Fruit fly (Drosophila melanogaster) whole organism, wandering third instar larva: Measurements from ENCODE around the gene CG31294.

Source experiments
- Abd-B ChIP-seq: fragments of >200 bp; optimal IDR thresholded peaks from 2 replicates; lab custom pipeline; 2017; ENCODE audit warnings: missing biosample characterization, missing genetic modification characterization
- CG32264 ChIP-seq: fragments of 200-800 bp; sonication (Bioruptor generic); optimal IDR thresholded peaks from 2 replicates; lab custom pipeline; 2016; ENCODE audit warnings: missing biosample characterization, missing genetic modification characterization
- CG9705 ChIP-seq: fragments of 200-800 bp; sonication (Bioruptor generic); optimal IDR thresholded peaks from 2 replicates; lab custom pipeline; 2018; ENCODE audit warnings: missing biosample characterization, mild to moderate bottlenecking, missing genetic modification characterization
- Dfd ChIP-seq: fragments of >200 bp; optimal IDR thresholded peaks from 2 replicates; lab custom pipeline; 2017; ENCODE audit warnings: missing biosample characterization, missing genetic modification characterization
- Dif ChIP-seq: fragments of 200-275, 200-300 bp; sonication (Bioruptor generic); optimal IDR thresholded peaks from 2 replicates; lab custom pipeline; 2018; ENCODE audit warnings: missing biosample characterization, missing genetic modification characterization; ENCODE audit not compliant: partially characterized antibody
- GATAd ChIP-seq: sonication (Bioruptor generic); optimal IDR thresholded peaks from 2 replicates; lab custom pipeline; 2016; ENCODE audit warnings: missing biosample characterization, missing genetic modification characterization
- HLH106 ChIP-seq: fragments of 200-800 bp; optimal IDR thresholded peaks from 3 replicates; lab custom pipeline; 2019; ENCODE audit warnings: missing biosample characterization, mild to moderate bottlenecking, missing genetic modification characterization, moderate library complexity
- Hr78 ChIP-seq: fragments of >200 bp; optimal IDR thresholded peaks from 2 replicates; lab custom pipeline; 2017; ENCODE audit warnings: missing biosample characterization, missing genetic modification characterization
- Hr83 ChIP-seq: fragments of 200-300 bp; sonication (Bioruptor generic); optimal IDR thresholded peaks from 2 replicates; lab custom pipeline; 2016; ENCODE audit warnings: missing biosample characterization, mild to moderate bottlenecking, missing genetic modification characterization, moderate library complexity; ENCODE audit not compliant: poor library complexity, severe bottlenecking
- Jra ChIP-seq: sonication (Bioruptor generic); optimal IDR thresholded peaks from 2 replicates; lab custom pipeline; 2016; ENCODE audit warnings: missing biosample characterization, missing genetic modification characterization
- Mio ChIP-seq: sonication (Bioruptor generic); optimal IDR thresholded peaks from 2 replicates; lab custom pipeline; 2016; ENCODE audit warnings: missing biosample characterization, missing genetic modification characterization
- Myc ChIP-seq: fragments of >200 bp; optimal IDR thresholded peaks from 2 replicates; lab custom pipeline; 2017
- OdsH ChIP-seq: fragments of 200-800 bp; sonication (Bioruptor generic); optimal IDR thresholded peaks from 2 replicates; lab custom pipeline; 2016; ENCODE audit warnings: missing biosample characterization, mild to moderate bottlenecking, missing genetic modification characterization
- Rel ChIP-seq, 2 experiments: fragments of 200-800 bp; sonication (Bioruptor generic) in 1 of 2; optimal IDR thresholded peaks; 2 replicates in 1 of 2; 3 replicates in 1 of 2; lab custom pipeline; 2016 to 2019; ENCODE audit warnings: mild to moderate bottlenecking in 2 of 2, missing biosample characterization in 2 of 2, missing genetic modification characterization in 2 of 2, moderate library complexity in 1 of 2
- Sp1 ChIP-seq: fragments of 200-800 bp; sonication (Bioruptor generic); optimal IDR thresholded peaks from 3 replicates; lab custom pipeline; 2019; ENCODE audit warnings: missing biosample characterization, mild to moderate bottlenecking, missing genetic modification characterization, moderate library complexity
- brk ChIP-seq: fragments of 200-800 bp; sonication (Bioruptor generic); optimal IDR thresholded peaks from 2 replicates; lab custom pipeline; 2016; ENCODE audit warnings: missing biosample characterization, mild to moderate bottlenecking, missing genetic modification characterization
- dl ChIP-seq, 2 experiments: fragments of 175-275, 200-275 bp in 1 of 2; fragments of 200-275 bp in 1 of 2; sonication (Bioruptor generic); optimal IDR thresholded peaks; lab custom pipeline; 2018; ENCODE audit warnings: mild to moderate bottlenecking in 2 of 2, missing biosample characterization in 2 of 2, missing genetic modification characterization in 2 of 2, moderate library complexity in 2 of 2; ENCODE audit not compliant: partially characterized antibody in 2 of 2, insufficient read depth in 1 of 2
- dmrt93B ChIP-seq: fragments of 200-800 bp; sonication (Bioruptor generic); optimal IDR thresholded peaks from 2 replicates; lab custom pipeline; 2018; ENCODE audit warnings: missing biosample characterization, mild to moderate bottlenecking, missing genetic modification characterization
- dsf ChIP-seq: sonication (Bioruptor generic); optimal IDR thresholded peaks from 2 replicates; lab custom pipeline; 2016; ENCODE audit warnings: missing biosample characterization, missing genetic modification characterization, borderline replicate concordance
- ey ChIP-seq: fragments of 200-800 bp; sonication (Bioruptor generic); optimal IDR thresholded peaks from 2 replicates; lab custom pipeline; 2016; ENCODE audit warnings: missing biosample characterization, missing genetic modification characterization
- foxo ChIP-seq, 2 experiments: fragments of 200-800 bp; sonication (Bioruptor generic); optimal IDR thresholded peaks; 2 replicates in 1 of 2; 3 replicates in 1 of 2; lab custom pipeline; 2016 to 2017; ENCODE audit warnings: missing biosample characterization in 2 of 2, missing genetic modification characterization in 2 of 2
- fru ChIP-seq: fragments of 200-800 bp; sonication (Bioruptor generic); optimal IDR thresholded peaks from 3 replicates; lab custom pipeline; 2016; ENCODE audit warnings: missing biosample characterization, mild to moderate bottlenecking, missing genetic modification characterization
- jim ChIP-seq: fragments of 175-275, 200-325 bp; sonication (Bioruptor generic); optimal IDR thresholded peaks from 2 replicates; lab custom pipeline; 2016; ENCODE audit warnings: missing biosample characterization, mild to moderate bottlenecking, missing genetic modification characterization
- lola ChIP-seq: fragments of >200 bp; optimal IDR thresholded peaks from 2 replicates; lab custom pipeline; 2017; ENCODE audit warnings: missing biosample characterization, missing genetic modification characterization
- pan ChIP-seq: fragments of >200 bp; optimal IDR thresholded peaks from 2 replicates; lab custom pipeline; 2017
- psq ChIP-seq: fragments of 200-800 bp; sonication (Bioruptor generic); optimal IDR thresholded peaks from 3 replicates; lab custom pipeline; 2017; ENCODE audit warnings: missing biosample characterization, mild to moderate bottlenecking, missing genetic modification characterization, moderate library complexity
- rgr ChIP-seq: fragments of 200-800 bp; sonication (Bioruptor generic); optimal IDR thresholded peaks from 3 replicates; lab custom pipeline; 2016; ENCODE audit warnings: missing biosample characterization, mild to moderate bottlenecking, missing genetic modification characterization
- sage ChIP-seq: fragments of 200-800 bp; sonication (Bioruptor generic); optimal IDR thresholded peaks from 2 replicates; lab custom pipeline; 2016; ENCODE audit warnings: missing biosample characterization, mild to moderate bottlenecking, missing genetic modification characterization
- sv ChIP-seq: fragments of 200-800 bp; sonication (Bioruptor generic); optimal IDR thresholded peaks from 3 replicates; lab custom pipeline; 2016; ENCODE audit warnings: missing biosample characterization, missing genetic modification characterization
- tai ChIP-seq: sonication (Bioruptor generic); optimal IDR thresholded peaks from 2 replicates; lab custom pipeline; 2016; ENCODE audit warnings: missing biosample characterization, missing genetic modification characterization
- usp ChIP-seq: fragments of >200 bp; optimal IDR thresholded peaks from 2 replicates; lab custom pipeline; 2017; ENCODE audit warnings: missing biosample characterization, missing genetic modification characterization
- woc ChIP-seq: sonication (Bioruptor generic); optimal IDR thresholded peaks from 2 replicates; lab custom pipeline; 2016; ENCODE audit warnings: missing biosample characterization, mild to moderate bottlenecking, missing genetic modification characterization

Gene CG31294

dm6 chr3R:15678765-15679514 lies 37.4 kb downstream of the CG31294 start:
- no peak for TF ChIP-seq dmrt93B (GFP tag; lab: Kevin White, UChicago)
- TF ChIP-seq Mio: no peak
- TF ChIP-seq HLH106 (tag; lab: Kevin White, UChicago): no peak
- no peak for TF ChIP-seq Hr83 (GFP tag; lab: Kevin White, UChicago)
- no peak for TF ChIP-seq fru (GFP tag; lab: Kevin White, UChicago)
- no peak for TF ChIP-seq OdsH (GFP tag; lab: Kevin White, UChicago)
- no peak for TF ChIP-seq CG32264
- TF ChIP-seq woc (GFP tag; lab: Kevin White, UChicago): no peak
- no peak for TF ChIP-seq psq (GFP tag; lab: Kevin White, UChicago)
- no peak for TF ChIP-seq pan
- TF ChIP-seq Dfd (GFP tag; lab: Kevin White, UChicago): no peak
- TF ChIP-seq dsf (GFP tag; lab: Kevin White, UChicago): no peak
- TF ChIP-seq rgr (GFP tag; lab: Kevin White, UChicago): no peak
- no peak for TF ChIP-seq GATAd (GFP tag; lab: Kevin White, UChicago)
- TF ChIP-seq usp: no peak
- no peak for TF ChIP-seq jim (GFP tag; lab: Kevin White, UChicago)
- no peak for TF ChIP-seq lola (GFP tag; lab: Kevin White, UChicago)
- no peak for TF ChIP-seq Hr78 (GFP tag; lab: Kevin White, UChicago)
- no peak for TF ChIP-seq ey (GFP tag; lab: Kevin White, UChicago)
- TF ChIP-seq, all 38 proteins: peak for 0

dm6 chr3R:15677550-15677973 lies 38.8 kb downstream of the CG31294 start:
- TF ChIP-seq Rel (GFP tag; optimal IDR thresholded peaks at IDR 0.05; lab: Kevin White, UChicago): no peak
- peak; percentile 95 for TF ChIP-seq Rel (tag; optimal IDR thresholded peaks at IDR 0.05; lab: Kevin White, UChicago)
- no peak for TF ChIP-seq brk
- no peak for TF ChIP-seq psq (GFP tag; lab: Kevin White, UChicago)
- TF ChIP-seq, all 38 proteins: peak for 1

- TF ChIP-seq dsf (GFP tag; lab: Kevin White, UChicago) (no peak), Sp1 (no peak), Abd-B (GFP tag; lab: Kevin White, UChicago) (no peak), usp (no peak), lola (GFP tag; lab: Kevin White, UChicago) (no peak), Jra (no peak), fru (GFP tag; lab: Kevin White, UChicago) (no peak), brk (no peak), sage (GFP tag; lab: Kevin White, UChicago) (no peak), woc (GFP tag; lab: Kevin White, UChicago) (no peak), dmrt93B (GFP tag; lab: Kevin White, UChicago) (no peak), CG32264 (no peak)
- TF ChIP-seq, all 38 proteins: peak for 0
Observed at dm6 chr3R:15677074-15677409, 39.3 kb downstream of the CG31294 start.

dm6 chr3R:15676186-15677073 lies 40.0 kb downstream of the CG31294 start:
- TF ChIP-seq Hr78 (GFP tag; lab: Kevin White, UChicago) (no peak), sage (GFP tag; lab: Kevin White, UChicago) (no peak), sv (GFP tag; lab: Kevin White, UChicago) (peak; percentile 18), foxo (GFP tag; optimal IDR thresholded peaks at IDR 0.05; lab: Kevin White, UChicago) (no peak)

- TF ChIP-seq dmrt93B (GFP tag; lab: Kevin White, UChicago): no peak
- no peak for TF ChIP-seq Dif
- TF ChIP-seq CG9705: no peak
- TF ChIP-seq psq (GFP tag; lab: Kevin White, UChicago): no peak
- TF ChIP-seq tai (GFP tag; lab: Kevin White, UChicago): no peak
- no peak for TF ChIP-seq usp
- no peak for TF ChIP-seq Abd-B (GFP tag; lab: Kevin White, UChicago)
- no peak for TF ChIP-seq GATAd (GFP tag; lab: Kevin White, UChicago)
- no peak for TF ChIP-seq Hr83 (GFP tag; lab: Kevin White, UChicago)
- no peak for TF ChIP-seq brk
- no peak for TF ChIP-seq HLH106 (tag; lab: Kevin White, UChicago)
- no peak for TF ChIP-seq Dfd (GFP tag; lab: Kevin White, UChicago)
- no peak for TF ChIP-seq Myc (lab: Kevin White, UChicago)
- TF ChIP-seq sage (GFP tag; lab: Kevin White, UChicago): no peak
- TF ChIP-seq foxo (GFP tag; optimal IDR thresholded peaks at IDR 0.05; lab: Kevin White, UChicago): no peak
- TF ChIP-seq dl (GFP tag; optimal IDR thresholded peaks at IDR 0.05; lab: Kevin White, UChicago; ENCODE audit: insufficient read depth in 1 of 2, partially characterized antibody in 2 of 2): no peak
- no peak for TF ChIP-seq jim (GFP tag; lab: Kevin White, UChicago)
- TF ChIP-seq, all 38 proteins: peak for 0
Observed at dm6 chr3R:15673248-15673647, 43.1 kb downstream of the CG31294 start.
